Fruit fly (Drosophila melanogaster) whole organism, embryonic: ENCODE measurements around the gene Tbc1d22.
A peak's percentile ranks its signal among the peaks of the same experiment; 100 is the strongest.

Experiments used
- BEAF-32 ChIP-seq: fragments of 200-800 bp; sonication (Bioruptor generic); optimal IDR thresholded peaks from 3 replicates; lab custom pipeline; 2017; ENCODE audit warnings: missing biosample characterization, missing genetic modification characterization, mild to moderate bottlenecking, moderate library complexity, missing genetic modification reagents
- CG15269 ChIP-seq: fragments of 200-800 bp; sonication (Bioruptor generic); optimal IDR thresholded peaks from 2 replicates; lab custom pipeline; 2018; ENCODE audit warnings: missing biosample characterization, mild to moderate bottlenecking, missing genetic modification characterization, moderate library complexity
- CG1529 ChIP-seq: fragments of 200-800 bp; sonication (Bioruptor generic); optimal IDR thresholded peaks from 3 replicates; lab custom pipeline; 2018; ENCODE audit warnings: missing biosample characterization, missing genetic modification characterization
- CG32532 ChIP-seq: fragments of 200-800 bp; sonication (Bioruptor generic); IDR thresholded peaks from 2 replicates; pipeline ENCODE4 v1.3.6; 2022; ENCODE audit warnings: missing biosample characterization, missing genetic modification characterization
- CG34224 ChIP-seq: fragments of 200-800 bp; sonication (Bioruptor generic); IDR thresholded peaks from 3 replicates; pipeline ENCODE4 v1.3.6; 2022; ENCODE audit warnings: missing biosample characterization, missing genetic modification characterization; ENCODE audit not compliant: partially characterized antibody
- CG4328 ChIP-seq: fragments of 200-800 bp; sonication (Bioruptor generic); optimal IDR thresholded peaks from 3 replicates; lab custom pipeline; 2017; ENCODE audit warnings: missing biosample characterization, missing genetic modification reagents, missing genetic modification characterization
- CG5180 ChIP-seq: fragments of 200-800 bp; sonication (Bioruptor generic); optimal IDR thresholded peaks from 3 replicates; lab custom pipeline; 2017; ENCODE audit warnings: missing biosample characterization, missing genetic modification characterization, mild to moderate bottlenecking, moderate library complexity, missing genetic modification reagents
- CG6813 ChIP-seq: fragments of 200-800 bp; sonication (Bioruptor generic); optimal IDR thresholded peaks from 2 replicates; lab custom pipeline; 2017; ENCODE audit warnings: missing biosample characterization, missing genetic modification characterization, mild to moderate bottlenecking, moderate library complexity, missing genetic modification reagents
- CG7786 ChIP-seq: fragments of 200-800 bp; sonication (Bioruptor generic); optimal IDR thresholded peaks from 2 replicates; lab custom pipeline; 2016; ENCODE audit warnings: missing biosample characterization, missing genetic modification characterization
- CG8765 ChIP-seq: fragments of 200-800 bp; sonication (Bioruptor generic); IDR thresholded peaks from 2 replicates; pipeline ENCODE4 v1.3.6; 2022; ENCODE audit warnings: missing biosample characterization, missing genetic modification characterization
- CG9797 ChIP-seq: fragments of 200-800 bp; sonication (Bioruptor generic); optimal IDR thresholded peaks from 3 replicates; lab custom pipeline; 2018; ENCODE audit warnings: missing biosample characterization, mild to moderate bottlenecking, missing genetic modification characterization
- CG9817 ChIP-seq: fragments of 200-800 bp; sonication (Bioruptor generic); optimal IDR thresholded peaks from 2 replicates; lab custom pipeline; 2018; ENCODE audit warnings: missing biosample characterization, mild to moderate bottlenecking, missing genetic modification characterization, moderate library complexity
- D ChIP-seq, 2 experiments: fragments of 200-800 bp in 1 of 2; fragments of >200 bp in 1 of 2; sonication (Bioruptor generic) in 1 of 2; optimal IDR thresholded peaks; 2 replicates in 1 of 2; 3 replicates in 1 of 2; lab custom pipeline; 2017; ENCODE audit warnings: mild to moderate bottlenecking in 1 of 2, missing biosample characterization in 1 of 2, missing genetic modification characterization in 1 of 2, missing genetic modification reagents in 1 of 2
- Ets97D ChIP-seq: fragments of 200-800 bp; sonication (Bioruptor generic); optimal IDR thresholded peaks from 3 replicates; lab custom pipeline; 2016; ENCODE audit warnings: missing biosample characterization, missing genetic modification characterization
- Fer1 ChIP-seq: fragments of 200-800 bp; sonication (Bioruptor generic); optimal IDR thresholded peaks from 2 replicates; lab custom pipeline; 2017; ENCODE audit warnings: missing biosample characterization, mild to moderate bottlenecking, missing genetic modification characterization
- Hey ChIP-seq: fragments of 200-800 bp; sonication (Bioruptor generic); optimal IDR thresholded peaks from 3 replicates; lab custom pipeline; 2018; ENCODE audit warnings: missing biosample characterization, mild to moderate bottlenecking, missing genetic modification characterization
- Hmx ChIP-seq: fragments of 200-800 bp; sonication (Bioruptor generic); optimal IDR thresholded peaks from 2 replicates; lab custom pipeline; 2016; ENCODE audit warnings: missing biosample characterization, missing genetic modification characterization
- Kr ChIP-seq: fragments of 200-800 bp; sonication (Bioruptor generic); optimal IDR thresholded peaks from 2 replicates; lab custom pipeline; 2017; ENCODE audit warnings: missing biosample characterization, mild to moderate bottlenecking, missing genetic modification characterization
- Max ChIP-seq: fragments of 200-800 bp; sonication (Bioruptor generic); optimal IDR thresholded peaks from 2 replicates; lab custom pipeline; 2016; ENCODE audit warnings: missing biosample characterization, mild to moderate bottlenecking, missing genetic modification characterization
- Mes4 ChIP-seq: fragments of 200-800 bp; sonication (Bioruptor generic); optimal IDR thresholded peaks from 2 replicates; lab custom pipeline; 2016; ENCODE audit warnings: missing biosample characterization, missing genetic modification characterization
- Myb ChIP-seq: fragments of 200-800 bp; sonication (Bioruptor generic); optimal IDR thresholded peaks from 2 replicates; lab custom pipeline; 2016; ENCODE audit warnings: missing biosample characterization, missing genetic modification characterization
- Nf-YC ChIP-seq: fragments of 200-800 bp; optimal IDR thresholded peaks from 3 replicates; lab custom pipeline; 2019; ENCODE audit warnings: missing biosample characterization, mild to moderate bottlenecking, missing genetic modification characterization, moderate library complexity
- Opbp ChIP-seq: fragments of 200-800 bp; sonication (Bioruptor generic); IDR thresholded peaks from 3 replicates; pipeline ENCODE4 v1.3.6; 2022; ENCODE audit warnings: missing biosample characterization, missing genetic modification characterization; ENCODE audit not compliant: partially characterized antibody
- Six4 ChIP-seq: fragments of 200-800 bp; sonication (Bioruptor generic); optimal IDR thresholded peaks from 2 replicates; lab custom pipeline; 2016; ENCODE audit warnings: missing biosample characterization, missing genetic modification characterization
- Sox102F ChIP-seq: fragments of 200-800 bp; sonication (Bioruptor generic); optimal IDR thresholded peaks from 2 replicates; lab custom pipeline; 2018; ENCODE audit warnings: missing biosample characterization, mild to moderate bottlenecking, missing genetic modification characterization, moderate library complexity
- Sry-δ ChIP-seq: fragments of 200-800 bp; sonication (Bioruptor generic); optimal IDR thresholded peaks from 2 replicates; lab custom pipeline; 2016; ENCODE audit warnings: missing biosample characterization, missing genetic modification characterization
- Ssrp ChIP-seq: fragments of 200-800 bp; sonication (Bioruptor generic); optimal IDR thresholded peaks from 2 replicates; lab custom pipeline; 2018; ENCODE audit warnings: missing biosample characterization, mild to moderate bottlenecking, missing genetic modification characterization, moderate library complexity
- ac ChIP-seq: fragments of 200-800 bp; sonication (Bioruptor generic); optimal IDR thresholded peaks from 3 replicates; lab custom pipeline; 2017; ENCODE audit warnings: missing biosample characterization, mild to moderate bottlenecking, missing genetic modification characterization
- az2 ChIP-seq: fragments of 200-800 bp; sonication (Bioruptor generic); optimal IDR thresholded peaks from 3 replicates; lab custom pipeline; 2016; ENCODE audit warnings: missing biosample characterization, missing genetic modification characterization
- chm ChIP-seq: fragments of 200-800 bp; sonication (Bioruptor generic); IDR thresholded peaks from 2 replicates; pipeline ENCODE4 v1.3.6; 2022; ENCODE audit warnings: missing biosample characterization, missing genetic modification characterization
- ems ChIP-seq: fragments of 200-800 bp; sonication (Bioruptor generic); optimal IDR thresholded peaks from 3 replicates; lab custom pipeline; 2016; ENCODE audit warnings: missing biosample characterization, missing genetic modification characterization
- en ChIP-seq: fragments of 200-800 bp; sonication (Bioruptor generic); optimal IDR thresholded peaks from 2 replicates; lab custom pipeline; 2016; ENCODE audit warnings: missing biosample characterization, missing genetic modification characterization
- ewg ChIP-seq: fragments of 200-800 bp; sonication (Bioruptor generic); optimal IDR thresholded peaks from 3 replicates; lab custom pipeline; 2017; ENCODE audit warnings: mild to moderate bottlenecking, missing biosample characterization, missing genetic modification reagents, missing genetic modification characterization
- eyg ChIP-seq: fragments of 200-800 bp; sonication (Bioruptor generic); optimal IDR thresholded peaks from 3 replicates; lab custom pipeline; 2016; ENCODE audit warnings: missing biosample characterization, missing genetic modification characterization
- jing ChIP-seq: fragments of 200-800 bp; sonication (Bioruptor generic); optimal IDR thresholded peaks from 2 replicates; lab custom pipeline; 2018; ENCODE audit warnings: missing biosample characterization, mild to moderate bottlenecking, missing genetic modification characterization
- kay ChIP-seq: fragments of 200-800 bp; sonication (Bioruptor generic); optimal IDR thresholded peaks from 2 replicates; lab custom pipeline; 2016; ENCODE audit warnings: missing biosample characterization, missing genetic modification characterization
- kni ChIP-seq: fragments of 200-800 bp; sonication (Bioruptor generic); optimal IDR thresholded peaks from 3 replicates; lab custom pipeline; 2017; ENCODE audit warnings: mild to moderate bottlenecking, missing biosample characterization, missing genetic modification reagents, missing genetic modification characterization
- lov ChIP-seq, 2 experiments: fragments of 200-800 bp in 1 of 2; fragments of >200 bp in 1 of 2; sonication (Bioruptor generic) in 1 of 2; IDR thresholded peaks in 1 of 2; optimal IDR thresholded peaks in 1 of 2; 2 replicates in 1 of 2; 3 replicates in 1 of 2; pipeline versions ENCODE4 v1.3.6 to Lab custom; 2017 to 2022; ENCODE audit warnings: missing biosample characterization in 1 of 2, missing genetic modification characterization in 1 of 2
- p53 ChIP-seq: fragments of 200-800 bp; sonication (Bioruptor generic); optimal IDR thresholded peaks from 2 replicates; lab custom pipeline; 2016; ENCODE audit warnings: missing biosample characterization, missing genetic modification characterization
- pho ChIP-seq: fragments of 200-800 bp; sonication (Bioruptor generic); optimal IDR thresholded peaks from 2 replicates; lab custom pipeline; 2016; ENCODE audit warnings: missing biosample characterization, missing genetic modification characterization
- pita ChIP-seq: fragments of 200-800 bp; sonication (Bioruptor generic); optimal IDR thresholded peaks from 2 replicates; lab custom pipeline; 2017; ENCODE audit warnings: missing biosample characterization, mild to moderate bottlenecking, missing genetic modification characterization
- ranshi ChIP-seq: fragments of 200-800 bp; sonication (Bioruptor generic); IDR thresholded peaks from 2 replicates; pipeline ENCODE4 v1.3.6; 2022; ENCODE audit warnings: missing biosample characterization, missing genetic modification characterization
- repo ChIP-seq: fragments of 200-800 bp; sonication (Bioruptor generic); optimal IDR thresholded peaks from 2 replicates; lab custom pipeline; 2016; ENCODE audit warnings: missing biosample characterization, missing genetic modification characterization
- row ChIP-seq: fragments of 200-800 bp; sonication (Bioruptor generic); IDR thresholded peaks from 3 replicates; pipeline ENCODE4 v1.3.6; 2022; ENCODE audit warnings: missing biosample characterization, missing genetic modification characterization
- run ChIP-seq: fragments of 200-800 bp; sonication (Bioruptor generic); optimal IDR thresholded peaks from 3 replicates; lab custom pipeline; 2018; ENCODE audit warnings: missing biosample characterization, mild to moderate bottlenecking, missing genetic modification characterization
- sisA ChIP-seq: fragments of 200-800 bp; sonication (Bioruptor generic); IDR thresholded peaks from 2 replicates; pipeline ENCODE4 v1.3.6; 2022; ENCODE audit warnings: missing biosample characterization, missing genetic modification characterization
- slbo ChIP-seq: fragments of 200-800 bp; sonication (Bioruptor generic); IDR thresholded peaks from 2 replicates; pipeline ENCODE4 v1.3.6; 2022; ENCODE audit warnings: missing biosample characterization, missing genetic modification characterization
- trem ChIP-seq: fragments of 200-800 bp; optimal IDR thresholded peaks from 3 replicates; lab custom pipeline; 2019; ENCODE audit warnings: missing biosample characterization, mild to moderate bottlenecking, missing genetic modification characterization, moderate library complexity
- tx ChIP-seq: fragments of 200-800 bp; sonication (Bioruptor generic); optimal IDR thresholded peaks from 2 replicates; lab custom pipeline; 2016; ENCODE audit warnings: missing biosample characterization, missing genetic modification characterization
- vfl ChIP-seq: fragments of 200-800 bp; sonication (Bioruptor generic); optimal IDR thresholded peaks from 2 replicates; lab custom pipeline; 2016; ENCODE audit warnings: missing biosample characterization, missing genetic modification characterization
- vvl ChIP-seq: fragments of 200-800 bp; sonication (Bioruptor generic); IDR thresholded peaks from 2 replicates; pipeline ENCODE4 v1.3.6; 2022; ENCODE audit warnings: missing biosample characterization, missing genetic modification characterization

Gene Tbc1d22

dm6 chr3R:21065696-21066080 lies 36.3 kb upstream of the Tbc1d22 start (continued):
- TF ChIP-seq CG5180 (GFP tag; lab: Kevin White, UChicago) (no peak), CG7786 (no peak), row (GFP tag; lab: Robert Waterston, UW) (peak; percentile 40; the same call in 2 of the 3 replicates), ac (GFP tag; lab: Kevin White, UChicago) (no peak), Ssrp (no peak), CG9817 (tag; lab: Kevin White, UChicago) (no peak), Mes4 (GFP tag; lab: Kevin White, UChicago) (no peak), Opbp (GFP tag; lab: Robert Waterston, UW) (no peak), Sry-δ (GFP tag; lab: Kevin White, UChicago) (no peak), pho (GFP tag; lab: Kevin White, UChicago) (no peak), CG8765 (GFP tag; lab: Robert Waterston, UW) (no peak), ewg (GFP tag; lab: Kevin White, UChicago) (no peak), CG4328 (GFP tag; lab: Kevin White, UChicago) (no peak), D (optimal IDR thresholded peaks at IDR 0.05; lab: Kevin White, UChicago) (no peak), D (GFP tag; optimal IDR thresholded peaks at IDR 0.05; lab: Kevin White, UChicago) (no peak), Max (GFP tag; lab: Kevin White, UChicago) (no peak), lov (optimal IDR thresholded peaks at IDR 0.05; lab: Kevin White, UChicago) (no peak), lov (GFP tag; IDR thresholded peaks at IDR 0.05; lab: Robert Waterston, UW) (0 out of 3 replicates have a peak, but pooled peaks have one; percentile 44), kni (GFP tag; lab: Kevin White, UChicago) (no peak), Kr (GFP tag; lab: Kevin White, UChicago) (no peak), tx (no peak), vfl (GFP tag; lab: Kevin White, UChicago) (no peak), Myb (GFP tag; lab: Kevin White, UChicago) (no peak), p53 (GFP tag; lab: Kevin White, UChicago) (no peak), CG9797 (GFP tag; lab: Kevin White, UChicago) (no peak), ems (no peak), trem (tag; lab: Kevin White, UChicago) (no peak), sisA (GFP tag; lab: Robert Waterston, UW) (no peak), chm (GFP tag; lab: Robert Waterston, UW) (no peak), vvl (no peak; the same call in 1 of the 2 replicates), CG6813 (GFP tag; lab: Kevin White, UChicago) (no peak), Ets97D (GFP tag; lab: Kevin White, UChicago) (no peak), CG32532 (GFP tag; lab: Robert Waterston, UW) (peak; percentile 24; the same call in 1 of the 2 replicates), pita (GFP tag; lab: Kevin White, UChicago) (no peak), ranshi (GFP tag; lab: Robert Waterston, UW) (no peak), slbo (GFP tag; lab: Robert Waterston, UW) (0 out of 2 replicates have a peak, but pooled peaks have one; percentile 19), Six4 (GFP tag; lab: Kevin White, UChicago) (no peak), run (tag; lab: Kevin White, UChicago) (no peak), BEAF-32 (GFP tag; lab: Kevin White, UChicago) (no peak), Hey (tag; lab: Kevin White, UChicago) (no peak), eyg (GFP tag; lab: Kevin White, UChicago) (no peak), Sox102F (GFP tag; lab: Kevin White, UChicago) (no peak), Hmx (GFP tag; lab: Kevin White, UChicago) (no peak), Nf-YC (tag; lab: Kevin White, UChicago) (no peak), CG1529 (GFP tag; lab: Kevin White, UChicago) (no peak), az2 (no peak), Fer1 (no peak), kay (GFP tag; lab: Kevin White, UChicago) (peak; percentile 51), CG15269 (tag; lab: Kevin White, UChicago) (no peak), CG34224 (no peak), jing (GFP tag; lab: Kevin White, UChicago) (no peak), repo (GFP tag; lab: Kevin White, UChicago) (no peak), en (no peak)
